Worm (Caenorhabditis elegans): ENCODE results near the gene gtf-2E2.
"Not testable (repeated sequence)": the region's sequence is repeated elsewhere in the genome, so short reads cannot be mapped to it uniquely, and the experiment has no call there.

Gene gtf-2E2

DNA sequence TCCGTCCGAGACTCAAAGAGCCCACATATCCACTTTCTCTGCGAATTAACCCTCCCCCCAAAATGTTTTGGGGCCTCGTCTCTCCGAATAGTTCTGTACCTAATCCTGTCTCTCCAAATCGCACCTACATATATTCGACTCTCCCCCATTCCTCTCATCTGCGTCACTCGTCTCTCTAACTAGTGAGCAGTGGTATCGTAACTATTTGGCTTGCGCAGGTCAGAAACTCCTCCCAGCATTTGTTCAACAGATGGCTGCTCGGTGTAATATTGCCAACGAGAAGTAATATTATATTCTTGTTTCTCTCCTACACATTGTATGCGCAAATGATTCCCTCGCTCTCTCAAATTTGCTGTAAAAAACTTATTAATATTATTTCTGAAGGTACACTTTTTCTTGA, 13.3 kb upstream of the gtf-2E2 start, which contains the start of gene F54D5.24:
Gene F54D5.24 (plus strand): TSS at position 316 of the 400 bp plus-strand sequence.
- TF ChIP-seq pha-4 (tag; optimal IDR thresholded peaks at IDR 0.05): peak; percentile 10
- TF ChIP-seq daf-12 (tag; optimal IDR thresholded peaks at IDR 0.05): no peak

DNA sequence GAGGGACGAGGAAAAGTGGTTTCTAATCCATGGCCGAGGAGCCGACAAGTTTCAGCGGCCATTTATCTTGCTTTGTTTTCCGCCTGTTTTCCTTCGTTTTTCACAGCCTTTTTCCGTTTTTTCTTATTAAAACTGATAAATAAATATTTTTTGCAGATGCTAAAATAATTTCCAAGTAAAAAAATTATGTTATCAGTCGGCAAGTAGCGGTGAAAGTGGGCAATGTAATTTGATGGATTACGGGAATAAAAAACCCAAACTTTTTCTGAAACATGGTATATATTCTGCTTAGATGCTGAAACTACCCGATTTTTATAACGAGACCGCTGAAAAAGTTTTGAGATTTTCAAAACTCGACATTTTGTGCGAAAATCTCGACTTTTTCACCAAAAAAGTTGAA, 9.7 kb upstream of the gtf-2E2 start, which contains the start of gene dhgd-1:
Gene dhgd-1 (minus strand): TSS at position 101 of the 400 bp plus-strand sequence.
- not testable (repeated sequence) for TF ChIP-seq daf-12, mdl-1, ceh-28 (tag; optimal IDR thresholded peaks at IDR 0.05)

DNA sequence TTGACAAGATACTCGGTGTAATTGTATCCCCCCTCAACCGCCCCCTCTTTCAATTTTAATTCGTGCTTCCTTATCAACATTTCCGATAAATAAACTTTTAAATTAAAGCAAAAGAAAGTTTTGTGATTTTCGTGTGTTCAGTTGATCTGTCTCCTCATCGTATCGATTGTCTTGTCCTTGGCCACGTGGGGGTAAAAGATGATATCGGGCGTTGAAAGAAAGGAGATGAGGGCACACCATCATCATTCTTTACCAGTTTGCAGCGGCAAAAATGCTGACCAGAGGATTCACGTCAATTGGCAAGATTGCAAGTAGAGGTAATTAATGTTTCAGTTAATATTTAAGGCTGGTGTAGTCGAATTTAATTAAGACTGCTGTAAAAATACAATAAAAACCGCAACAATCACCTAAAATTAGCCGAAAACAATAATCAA, 5.0 kb upstream of the gtf-2E2 start, which contains the start of gene F54D5.7:
Gene F54D5.7 (plus strand): TSS at position 264 of the 434 bp plus-strand sequence.
- TF ChIP-seq nhr-11 (tag; optimal IDR thresholded peaks at IDR 0.05) (no peak), nhr-28 (tag; optimal IDR thresholded peaks at IDR 0.05) (no peak), ztf-4 (tag; optimal IDR thresholded peaks at IDR 0.05) (peak; percentile 92), R02D3.7 (tag; optimal IDR thresholded peaks at IDR 0.05) (no peak), fkh-2 (tag; optimal IDR thresholded peaks at IDR 0.05) (no peak), nhr-77 (tag; optimal IDR thresholded peaks at IDR 0.05) (no peak), tbx-2 (tag; optimal IDR thresholded peaks at IDR 0.05) (peak; percentile 65), lsy-12 (tag; optimal IDR thresholded peaks at IDR 0.05) (peak; percentile 54), nhr-76 (tag; optimal IDR thresholded peaks at IDR 0.05) (no peak), eor-1 (tag; optimal IDR thresholded peaks at IDR 0.05) (no peak), lin-15B (tag; optimal IDR thresholded peaks at IDR 0.05) (no peak), ztf-11 (tag; optimal IDR thresholded peaks at IDR 0.05) (no peak), nhr-43 (tag; optimal IDR thresholded peaks at IDR 0.05; ENCODE audit: poor library complexity, severe bottlenecking) (peak; percentile 32), nhr-237 (tag; optimal IDR thresholded peaks at IDR 0.05) (no peak), ceh-16 (tag; optimal IDR thresholded peaks at IDR 0.05) (peak; percentile 75), zag-1 (tag; optimal IDR thresholded peaks at IDR 0.05) (no peak), mdl-1 (tag; optimal IDR thresholded peaks at IDR 0.05) (peak; percentile 32), egl-5 (tag; optimal IDR thresholded peaks at IDR 0.05) (peak; percentile 2), nhr-12 (tag; optimal IDR thresholded peaks at IDR 0.05) (no peak), snpc-4 (tag; optimal IDR thresholded peaks at IDR 0.05) (peak; percentile 39), elt-1 (tag; optimal IDR thresholded peaks at IDR 0.05) (peak; percentile 1), egl-27 (tag; optimal IDR thresholded peaks at IDR 0.05) (no peak), nhr-23 (tag; optimal IDR thresholded peaks at IDR 0.05) (peak; percentile 73), nhr-67 (tag; optimal IDR thresholded peaks at IDR 0.05) (no peak), fos-1 (tag; optimal IDR thresholded peaks at IDR 0.05) (peak; percentile 66), elt-3 (tag; optimal IDR thresholded peaks at IDR 0.05) (peak in 1 of 3 experiments; percentile 28), ama-1 (optimal IDR thresholded peaks at IDR 0.05) (peak; percentile 100), ZK546.5 (tag; optimal IDR thresholded peaks at IDR 0.05) (no peak), nfya-1 (tag; optimal IDR thresholded peaks at IDR 0.05; ENCODE audit: insufficient read depth) (peak; percentile 67), jun-1 (tag; optimal IDR thresholded peaks at IDR 0.05) (no peak), pqm-1 (tag; optimal IDR thresholded peaks at IDR 0.05) (no peak), hmg-11 (tag; optimal IDR thresholded peaks at IDR 0.05) (no peak), nhr-25 (tag; optimal IDR thresholded peaks at IDR 0.05) (peak; percentile 96), elt-2 (tag; optimal IDR thresholded peaks at IDR 0.05) (peak; percentile 70), unc-62 (GFP tag; optimal IDR thresholded peaks at IDR 0.05) (peak; percentile 7), lin-39 (tag; optimal IDR thresholded peaks at IDR 0.05) (peak; percentile 21), daf-12 (tag; optimal IDR thresholded peaks at IDR 0.05) (no peak), aly-2 (tag; optimal IDR thresholded peaks at IDR 0.05) (no peak), ceh-28 (tag; optimal IDR thresholded peaks at IDR 0.05) (peak; percentile 16), skn-1 (tag; optimal IDR thresholded peaks at IDR 0.05) (peak; percentile 5), unc-39 (tag; optimal IDR thresholded peaks at IDR 0.05) (no peak), mml-1 (tag; optimal IDR thresholded peaks at IDR 0.05) (no peak), ceh-82 (tag; optimal IDR thresholded peaks at IDR 0.05) (no peak), sea-2 (GFP tag; optimal IDR thresholded peaks at IDR 0.05) (no peak), fkh-10 (GFP tag; optimal IDR thresholded peaks at IDR 0.05) (no peak), pha-4 (tag; optimal IDR thresholded peaks at IDR 0.05) (peak; percentile 52), ceh-9 (tag; optimal IDR thresholded peaks at IDR 0.05) (no peak)
